Fruit fly (Drosophila melanogaster): ENCODE data around the gene CG31345.

The CG31345 gene

DNA sequence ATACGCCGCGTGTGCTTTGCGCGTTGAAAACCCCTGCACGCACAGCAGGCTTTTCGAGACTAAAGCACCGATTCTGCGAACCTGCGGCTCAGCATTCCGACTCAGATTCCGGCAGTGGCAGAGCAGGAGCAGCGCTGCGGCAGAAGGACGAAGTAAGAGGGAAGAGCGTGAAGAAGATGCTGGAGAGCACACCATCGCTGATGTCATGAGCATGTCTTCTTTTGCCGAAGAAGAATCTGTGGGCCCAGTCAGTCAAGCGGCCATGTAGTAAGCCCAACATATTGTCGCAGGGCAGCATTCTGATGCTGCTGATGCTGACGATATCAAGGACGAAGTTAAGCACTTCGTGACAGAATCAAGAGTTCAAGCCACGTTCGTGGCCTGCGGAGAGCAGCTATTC, 33.7 kb downstream of the CG31345 start, which contains the start of gene beat-Vc:
Gene beat-Vc (minus strand): TSS at position 65 of the 400 bp plus-strand sequence.
- TF ChIP-seq Eip93F (GFP tag; optimal IDR thresholded peaks at IDR 0.05): no peak
- TF ChIP-seq Smox (GFP tag; optimal IDR thresholded peaks at IDR 0.05): no peak
- no peak for TF ChIP-seq Eip75B (GFP tag; optimal IDR thresholded peaks at IDR 0.05)
- no peak for TF ChIP-seq fd85E (GFP tag; optimal IDR thresholded peaks at IDR 0.05)
- TF ChIP-seq Hr39 (GFP tag; optimal IDR thresholded peaks at IDR 0.05): no peak
- no peak for TF ChIP-seq lz (GFP tag; optimal IDR thresholded peaks at IDR 0.05)
- no peak for TF ChIP-seq cyc (GFP tag; optimal IDR thresholded peaks at IDR 0.05)
- no peak for TF ChIP-seq CG8632 (GFP tag; optimal IDR thresholded peaks at IDR 0.05)
- TF ChIP-seq dac (GFP tag; optimal IDR thresholded peaks at IDR 0.05): no peak
- no peak for TF ChIP-seq Eip78C (GFP tag)
- TF ChIP-seq eg (GFP tag; IDR thresholded peaks at IDR 0.05): no peak
- TF ChIP-seq CG3032 (tag; optimal IDR thresholded peaks at IDR 0.05): no peak
- no peak for TF ChIP-seq salr (GFP tag; optimal IDR thresholded peaks at IDR 0.05)
- TF ChIP-seq CG1621 (tag; optimal IDR thresholded peaks at IDR 0.05): no peak
